Worm (Caenorhabditis elegans) whole organism, L2 larva: Measurements from ENCODE around the gene gcy-18.

ENCODE experiments used
- aly-2 ChIP-seq: fragments of 150-350 bp; optimal IDR thresholded peaks from 2 replicates; lab custom pipeline; 2014; ENCODE audit warnings: missing biosample characterization, missing genetic modification characterization
- mdl-1 ChIP-seq, 2 experiments: fragments of 150-350 bp in 1 of 2; sonication (generic microtip) in 1 of 2; optimal IDR thresholded peaks; 2 replicates each; lab custom pipeline; 2017; ENCODE audit warnings: missing biosample characterization in 2 of 2, missing genetic modification characterization in 2 of 2
- unc-39 ChIP-seq: fragments of 150-350 bp; optimal IDR thresholded peaks from 2 replicates; lab custom pipeline; 2014; ENCODE audit warnings: missing biosample characterization, missing genetic modification characterization

- no peak for TF ChIP-seq mdl-1 (tag; optimal IDR thresholded peaks at IDR 0.05; lab: Kevin White, UChicago)
- no peak for TF ChIP-seq aly-2 (tag; lab: Kevin White, UChicago)
- no peak for TF ChIP-seq unc-39 (tag; lab: Kevin White, UChicago)
These were observed 48.3 kb upstream of the gcy-18 start for ce11 chrIV:12811554-12811953.
